Fruit fly (Drosophila melanogaster) whole organism, embryonic: Measurements from ENCODE around the gene CG43229.

Source experiments
- CG14710 ChIP-seq: fragments of 200-800 bp; sonication (Bioruptor generic); optimal IDR thresholded peaks from 3 replicates; lab custom pipeline; 2019; ENCODE audit warnings: missing biosample characterization, mild to moderate bottlenecking, missing genetic modification characterization, moderate library complexity
- CG15011 ChIP-seq: fragments of 200-800 bp; sonication (Bioruptor generic); optimal IDR thresholded peaks from 3 replicates; lab custom pipeline; 2018; ENCODE audit warnings: missing biosample characterization, mild to moderate bottlenecking, missing genetic modification characterization
- CG31365 ChIP-seq: fragments of 200-800 bp; sonication (Bioruptor generic); optimal IDR thresholded peaks from 2 replicates; lab custom pipeline; 2018; ENCODE audit warnings: missing biosample characterization, mild to moderate bottlenecking, missing genetic modification characterization
- CG8478 ChIP-seq: fragments of >200 bp; optimal IDR thresholded peaks from 2 replicates; lab custom pipeline; 2018
- CG9817 ChIP-seq: fragments of 200-800 bp; sonication (Bioruptor generic); optimal IDR thresholded peaks from 2 replicates; lab custom pipeline; 2018; ENCODE audit warnings: missing biosample characterization, mild to moderate bottlenecking, missing genetic modification characterization, moderate library complexity
- Vsx1 ChIP-seq: fragments of 200-800 bp; sonication (Bioruptor generic); optimal IDR thresholded peaks from 2 replicates; lab custom pipeline; 2017; ENCODE audit warnings: missing biosample characterization, mild to moderate bottlenecking, missing genetic modification characterization, missing genetic modification reagents
- ato ChIP-seq: fragments of 200-800 bp; sonication (Bioruptor generic); IDR thresholded peaks from 2 replicates; pipeline ENCODE4 v1.3.6; 2022; ENCODE audit warnings: missing biosample characterization, missing genetic modification characterization; ENCODE audit not compliant: partially characterized antibody
- jigr1 ChIP-seq: fragments of 200-800 bp; sonication (Bioruptor generic); IDR thresholded peaks from 3 replicates; pipeline ENCODE4 v1.3.6; 2022; ENCODE audit warnings: missing biosample characterization, missing genetic modification characterization
- sug ChIP-seq: fragments of 200-800 bp; optimal IDR thresholded peaks from 2 replicates; lab custom pipeline; 2019; ENCODE audit warnings: missing biosample characterization, mild to moderate bottlenecking, missing genetic modification characterization, moderate library complexity
- trem ChIP-seq: fragments of 200-800 bp; optimal IDR thresholded peaks from 3 replicates; lab custom pipeline; 2019; ENCODE audit warnings: missing biosample characterization, mild to moderate bottlenecking, missing genetic modification characterization, moderate library complexity

- TF ChIP-seq CG8478: no peak
- TF ChIP-seq CG31365 (tag; lab: Kevin White, UChicago): no peak
- no peak for TF ChIP-seq sug (tag; lab: Kevin White, UChicago)
- no peak for TF ChIP-seq Vsx1
- TF ChIP-seq trem (tag; lab: Kevin White, UChicago): no peak
- TF ChIP-seq CG15011: no peak
- no peak for TF ChIP-seq ato
- no peak for TF ChIP-seq CG14710 (tag; lab: Kevin White, UChicago)
- no peak for TF ChIP-seq CG9817 (tag; lab: Kevin White, UChicago)
- TF ChIP-seq jigr1 (GFP tag; lab: Robert Waterston, UW): no peak
Measured at dm6 chrX:18106686-18107085, 31.7 kb upstream of the CG43229 start.
